Fruit fly (Drosophila melanogaster): Measurements from ENCODE around the gene ND-15.

dm6 chr2L:203529-204127, 89.1 kb downstream of the ND-15 start, which contains the start of gene mRpL10:
- TF ChIP-seq CG6683 (GFP tag; optimal IDR thresholded peaks at IDR 0.05) (no peak), E2f1 (GFP tag; IDR thresholded peaks at IDR 0.05) (no peak), CG10979 (tag; optimal IDR thresholded peaks at IDR 0.05) (no peak), Ssrp (tag; optimal IDR thresholded peaks at IDR 0.05) (no peak), eve (GFP tag; optimal IDR thresholded peaks at IDR 0.05) (no peak), Sry-δ (GFP tag; optimal IDR thresholded peaks at IDR 0.05) (peak; percentile 72), Mad (GFP tag; optimal IDR thresholded peaks at IDR 0.05) (peak; percentile 20), CG2712 (tag; optimal IDR thresholded peaks at IDR 0.05) (peak; percentile 63), chif (GFP tag; optimal IDR thresholded peaks at IDR 0.05) (no peak)
